Worm (Caenorhabditis elegans): Measurements from ENCODE around the gene ifas-2.

ce11 chrV:16869740-16870139, 18.9 kb downstream of the ifas-2 start, which contains the start of gene clec-33:
- TF ChIP-seq him-1 (tag; optimal IDR thresholded peaks at IDR 0.05) (no peak), dao-5 (tag; optimal IDR thresholded peaks at IDR 0.05) (no peak), W03F9.2 (tag; optimal IDR thresholded peaks at IDR 0.05) (no peak)
